Worm (Caenorhabditis elegans): ENCODE data around the gene ham-2.

ce11 chrX:4534112-4534511 is 20.4 kb upstream of the ham-2 start:
- TF ChIP-seq unc-62 (GFP tag; optimal IDR thresholded peaks at IDR 0.05) (no peak), R02D3.7 (tag; optimal IDR thresholded peaks at IDR 0.05) (no peak), ama-1 (optimal IDR thresholded peaks at IDR 0.05) (no peak), nhr-23 (tag; optimal IDR thresholded peaks at IDR 0.05) (no peak), elt-2 (tag; optimal IDR thresholded peaks at IDR 0.05) (peak; percentile 56), lin-39 (tag; optimal IDR thresholded peaks at IDR 0.05) (no peak), pha-4 (tag; optimal IDR thresholded peaks at IDR 0.05) (peak; percentile 10), ceh-82 (tag; optimal IDR thresholded peaks at IDR 0.05) (no peak), nhr-67 (tag; optimal IDR thresholded peaks at IDR 0.05) (no peak), nhr-28 (tag; optimal IDR thresholded peaks at IDR 0.05) (no peak), mdl-1 (tag; optimal IDR thresholded peaks at IDR 0.05) (no peak)
